Worm (Caenorhabditis elegans): ENCODE results near the gene mes-2.

mes-2 gene

DNA sequence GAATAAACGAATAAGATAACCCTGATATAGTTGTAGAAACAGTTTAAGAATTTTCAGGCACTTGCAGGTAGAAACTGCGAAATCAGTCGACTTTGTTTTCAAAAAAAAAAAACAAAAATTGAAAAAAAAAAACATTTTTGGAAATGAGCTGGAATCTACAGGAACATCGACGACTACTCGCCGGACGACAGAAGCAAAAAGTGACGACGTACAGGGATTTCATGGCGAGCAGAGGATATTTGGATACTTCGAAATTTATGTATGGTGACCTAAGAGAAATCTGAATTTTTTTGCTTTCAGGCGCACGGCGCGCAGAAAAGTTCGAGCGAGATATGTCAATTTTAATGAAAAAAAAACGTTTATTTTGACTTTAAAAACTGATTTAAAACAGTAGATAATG, 17.3 kb downstream of the mes-2 start:
- TF ChIP-seq ztf-23 (GFP tag; IDR thresholded peaks at IDR 0.05) = no peak

ce11 chrII:14404266-14404665, 20.5 kb downstream of the mes-2 start:
- TF ChIP-seq T22C8.4 (GFP tag; IDR thresholded peaks at IDR 0.05) = no peak
- TF ChIP-seq med-1 (GFP tag; optimal IDR thresholded peaks at IDR 0.05; ENCODE audit: insufficient read depth) = no peak
- no peak for TF ChIP-seq tab-1 (GFP tag; IDR thresholded peaks at IDR 0.05)
- no peak for TF ChIP-seq ztf-23 (GFP tag; IDR thresholded peaks at IDR 0.05)

DNA sequence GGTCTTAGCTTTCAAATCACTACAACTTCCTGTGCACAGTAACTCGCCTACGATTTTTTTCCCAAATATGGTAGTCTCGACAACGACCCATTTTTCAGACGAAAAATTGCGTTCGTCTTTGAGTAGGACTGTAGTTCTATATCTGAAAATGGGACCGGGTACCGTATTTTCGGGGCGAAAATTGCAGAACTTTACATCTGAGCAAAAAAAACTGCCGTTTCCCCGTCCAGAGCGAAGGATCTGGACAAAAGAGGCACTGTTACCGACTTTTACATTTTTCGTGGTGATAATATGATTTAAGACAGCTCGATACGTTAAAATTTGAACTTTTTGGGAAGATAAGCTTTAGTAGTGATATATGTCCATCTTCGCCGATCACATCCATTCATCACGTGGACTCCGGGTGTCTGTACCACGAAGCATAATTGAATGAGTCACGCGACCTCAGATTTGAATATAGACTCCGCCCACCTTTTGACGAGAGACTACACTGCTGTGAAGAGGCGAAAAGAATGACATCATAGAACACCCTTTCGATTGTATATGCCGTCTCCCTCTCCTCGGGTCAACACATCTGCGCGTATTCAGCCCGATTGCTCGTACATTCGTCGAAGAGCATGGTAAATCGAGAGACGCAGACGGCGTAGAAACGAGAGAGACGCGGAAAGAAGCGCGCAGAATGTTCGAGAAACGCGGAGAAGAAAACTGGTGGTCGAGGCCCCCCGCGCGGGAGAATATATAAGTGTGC, 21.1 kb downstream of the mes-2 start:
- TF ChIP-seq T22C8.4 (GFP tag; IDR thresholded peaks at IDR 0.05) = no peak
- no peak for TF ChIP-seq tab-1 (GFP tag; IDR thresholded peaks at IDR 0.05)
- TF ChIP-seq med-1 (GFP tag; optimal IDR thresholded peaks at IDR 0.05; ENCODE audit: insufficient read depth) = no peak
- TF ChIP-seq ztf-29 (GFP tag; IDR thresholded peaks at IDR 0.05) = no peak
- no peak for TF ChIP-seq ztf-23 (GFP tag; IDR thresholded peaks at IDR 0.05)
- no peak for TF ChIP-seq flt-1 (GFP tag; IDR thresholded peaks at IDR 0.05)
- TF ChIP-seq ref-1 (GFP tag; conservative IDR thresholded peaks at IDR 0.05) = no peak
- TF ChIP-seq cog-1 (tag; optimal IDR thresholded peaks at IDR 0.05) = peak; percentile 94

ce11 chrII:14405489-14406059, 21.8 kb downstream of the mes-2 start:
- TF ChIP-seq med-1 (GFP tag; optimal IDR thresholded peaks at IDR 0.05; ENCODE audit: insufficient read depth) (no peak), ztf-23 (GFP tag; IDR thresholded peaks at IDR 0.05) (no peak), tab-1 (GFP tag; IDR thresholded peaks at IDR 0.05) (no peak), T22C8.4 (GFP tag; IDR thresholded peaks at IDR 0.05) (no peak), flt-1 (GFP tag; IDR thresholded peaks at IDR 0.05) (no peak), klf-2 (GFP tag; conservative IDR thresholded peaks at IDR 0.05) (no peak), ztf-29 (GFP tag; IDR thresholded peaks at IDR 0.05) (no peak), cog-1 (tag; optimal IDR thresholded peaks at IDR 0.05) (no peak), ref-1 (GFP tag; conservative IDR thresholded peaks at IDR 0.05) (no peak)

DNA sequence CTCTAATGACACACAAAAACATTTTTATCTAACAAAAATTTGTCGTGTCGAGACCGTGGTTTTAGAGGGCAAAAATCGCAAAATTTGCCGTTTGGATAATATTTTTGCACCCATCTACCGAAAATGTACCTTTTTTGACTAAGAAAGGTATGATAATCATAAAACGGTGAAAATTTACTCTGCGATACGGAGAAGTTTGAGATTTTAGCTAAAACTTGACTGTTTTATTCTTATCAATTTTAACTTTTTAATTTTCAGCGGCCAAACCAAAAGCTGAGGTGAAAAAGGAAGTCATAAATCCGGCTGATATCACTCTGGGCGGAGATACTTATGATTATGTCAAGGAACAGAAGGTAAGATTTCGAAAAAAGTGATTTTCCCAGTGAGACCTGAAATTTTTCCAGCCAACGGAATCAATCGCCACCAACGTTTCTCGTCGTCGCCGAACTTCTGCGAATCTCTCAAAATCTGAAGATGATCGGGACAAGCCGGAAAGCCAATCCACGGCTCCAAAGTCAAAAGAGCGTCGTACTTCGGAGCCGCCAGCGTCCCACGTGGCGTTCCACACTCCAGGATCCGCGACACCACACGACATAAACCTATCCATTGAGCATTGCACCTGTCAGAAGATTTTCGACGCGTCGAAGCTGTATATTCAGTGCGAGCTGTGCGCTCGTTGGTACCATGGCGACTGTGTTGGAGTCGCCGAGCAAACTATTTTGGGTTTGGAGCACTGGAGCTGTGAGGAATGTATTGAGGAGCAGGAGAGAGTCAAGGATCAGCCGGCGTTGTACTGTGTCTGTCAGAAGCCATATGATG, 22.6 kb downstream of the mes-2 start:
- TF ChIP-seq tab-1 (GFP tag; IDR thresholded peaks at IDR 0.05) (no peak), med-1 (GFP tag; optimal IDR thresholded peaks at IDR 0.05; ENCODE audit: insufficient read depth) (no peak), flt-1 (GFP tag; IDR thresholded peaks at IDR 0.05) (no peak), ztf-23 (GFP tag; IDR thresholded peaks at IDR 0.05) (no peak), T22C8.4 (GFP tag; IDR thresholded peaks at IDR 0.05) (no peak), klf-2 (GFP tag; conservative IDR thresholded peaks at IDR 0.05) (no peak), ztf-29 (GFP tag; IDR thresholded peaks at IDR 0.05) (no peak)

DNA sequence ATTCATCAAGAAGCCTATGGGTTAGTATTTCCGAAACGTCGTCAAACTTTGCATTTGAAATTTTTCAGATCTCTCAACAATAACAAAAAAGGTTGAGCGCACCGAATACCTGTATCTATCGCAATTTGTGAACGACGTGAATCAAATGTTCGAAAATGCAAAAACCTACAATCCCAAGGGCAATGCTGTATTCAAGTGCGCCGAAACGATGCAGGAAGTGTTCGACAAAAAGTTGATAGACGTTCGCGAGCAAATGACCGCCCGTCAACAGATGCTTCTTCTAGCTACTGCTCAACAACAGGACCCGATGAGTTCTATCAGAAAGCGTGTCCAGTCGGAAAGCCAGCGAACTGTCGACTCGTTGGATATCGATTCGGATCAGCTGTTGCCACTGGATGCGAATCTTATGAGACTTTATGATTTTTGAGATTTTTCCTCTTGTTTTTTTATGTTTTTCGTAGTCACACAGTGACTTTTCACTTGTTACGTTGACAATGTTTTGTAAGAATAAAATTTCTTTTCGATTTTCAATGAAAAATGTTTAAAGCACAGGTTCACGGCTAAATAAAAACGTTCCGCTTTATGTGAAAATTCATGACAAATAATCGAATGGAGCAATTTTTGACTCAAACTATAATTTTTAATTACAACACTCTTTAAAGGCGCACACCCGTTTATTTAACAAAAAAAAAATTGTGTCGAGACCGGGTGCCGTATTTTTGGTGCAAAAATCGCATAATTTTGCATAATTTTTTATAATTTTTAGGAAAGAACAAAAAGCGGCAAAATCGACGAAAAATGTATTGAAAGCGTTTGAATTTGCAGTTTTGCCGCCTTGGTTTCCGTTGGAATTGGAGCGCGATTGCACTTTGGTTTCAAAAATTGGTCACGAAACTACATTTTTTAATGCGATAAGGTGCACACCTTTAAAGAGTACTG, 23.8 kb downstream of the mes-2 start:
- TF ChIP-seq flt-1 (GFP tag; IDR thresholded peaks at IDR 0.05) = peak; percentile 78
- TF ChIP-seq ref-1 (GFP tag; conservative IDR thresholded peaks at IDR 0.05) = no peak

- no peak for TF ChIP-seq klf-2 (GFP tag; conservative IDR thresholded peaks at IDR 0.05)
- TF ChIP-seq tab-1 (GFP tag; IDR thresholded peaks at IDR 0.05) = no peak
- no peak for TF ChIP-seq ztf-23 (GFP tag; IDR thresholded peaks at IDR 0.05)
- no peak for TF ChIP-seq ref-1 (GFP tag; conservative IDR thresholded peaks at IDR 0.05)
- no peak for TF ChIP-seq flt-1 (GFP tag; IDR thresholded peaks at IDR 0.05)
- no peak for TF ChIP-seq cog-1 (tag; optimal IDR thresholded peaks at IDR 0.05)
- no peak for TF ChIP-seq med-1 (GFP tag; optimal IDR thresholded peaks at IDR 0.05; ENCODE audit: insufficient read depth)
- no peak for TF ChIP-seq ztf-29 (GFP tag; IDR thresholded peaks at IDR 0.05)
- no peak for TF ChIP-seq T22C8.4 (GFP tag; IDR thresholded peaks at IDR 0.05)
Observed at ce11 chrII:14408312-14408711, 24.5 kb downstream of the mes-2 start, which contains the start of gene F26H11.4. Gene F26H11.4, plus strand, starts transcription at chrII:14408612.

- TF ChIP-seq tab-1 (GFP tag; IDR thresholded peaks at IDR 0.05) (no peak), klf-2 (GFP tag; conservative IDR thresholded peaks at IDR 0.05) (no peak), flt-1 (GFP tag; IDR thresholded peaks at IDR 0.05) (no peak), ref-1 (GFP tag; conservative IDR thresholded peaks at IDR 0.05) (no peak), T22C8.4 (GFP tag; IDR thresholded peaks at IDR 0.05) (no peak), ztf-29 (GFP tag; IDR thresholded peaks at IDR 0.05) (no peak), ztf-23 (GFP tag; IDR thresholded peaks at IDR 0.05) (no peak), cog-1 (tag; optimal IDR thresholded peaks at IDR 0.05) (no peak), med-1 (GFP tag; optimal IDR thresholded peaks at IDR 0.05; ENCODE audit: insufficient read depth) (no peak)
Observed at ce11 chrII:14410768-14411167, 27.0 kb downstream of the mes-2 start, which contains the start of gene dsb-2. Gene dsb-2, plus strand, starts transcription at chrII:14411095.

DNA sequence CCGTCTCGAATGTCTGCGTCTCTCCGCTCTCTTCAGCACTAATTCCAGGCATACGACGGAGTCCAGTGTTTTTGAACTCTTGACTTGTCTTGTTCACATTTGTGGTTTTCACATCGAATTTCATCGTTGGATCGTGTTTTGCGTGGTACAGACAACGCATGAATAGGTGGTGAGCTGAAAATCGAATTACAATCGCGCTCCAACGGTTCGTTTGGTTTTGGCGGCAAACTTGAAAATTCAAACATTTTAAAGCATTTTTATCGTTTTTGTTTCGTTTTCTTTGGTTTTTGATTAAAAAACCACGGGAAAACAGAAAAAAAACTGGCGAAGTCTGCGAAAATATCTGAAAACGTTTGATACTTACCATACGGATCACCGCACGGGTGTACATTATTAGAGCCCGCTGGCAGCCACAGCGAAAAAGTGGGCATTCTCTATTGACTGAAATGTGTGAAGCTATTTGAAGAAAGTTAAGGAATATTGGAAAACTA, 29.3 kb downstream of the mes-2 start, which contains the start of gene exl-1:
Gene exl-1, minus strand, starts transcription at position 441 of the 491 bp plus-strand sequence.
- TF ChIP-seq med-1 (GFP tag; optimal IDR thresholded peaks at IDR 0.05; ENCODE audit: insufficient read depth) (no peak), cog-1 (tag; optimal IDR thresholded peaks at IDR 0.05) (no peak), klf-2 (GFP tag; conservative IDR thresholded peaks at IDR 0.05) (no peak), flt-1 (GFP tag; IDR thresholded peaks at IDR 0.05) (no peak), ref-1 (GFP tag; conservative IDR thresholded peaks at IDR 0.05) (no peak)
